Worm (Caenorhabditis elegans): ENCODE measurements around the gene C01G10.7.

Gene C01G10.7

DNA sequence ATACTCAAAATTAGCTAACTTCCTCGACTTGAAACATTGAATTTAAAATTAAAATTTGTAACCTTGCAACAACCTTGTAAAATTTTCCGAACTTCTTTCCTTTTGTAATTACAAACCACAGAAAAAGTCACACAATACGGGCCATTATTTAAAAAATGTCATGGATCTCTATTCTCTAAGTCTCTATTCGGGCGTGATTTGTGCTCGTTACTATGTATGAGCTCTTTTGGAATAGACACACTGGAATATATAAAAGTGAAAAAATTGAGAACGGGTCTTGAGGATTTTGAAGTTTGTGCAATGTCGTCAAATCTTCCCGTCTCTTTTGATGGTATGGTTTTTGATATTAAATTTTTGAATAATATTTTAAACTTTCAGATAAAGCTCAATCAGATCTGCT, 42.4 kb downstream of the C01G10.7 start, which contains the start of gene srr-7:
srr-7 (plus strand) TSS at position 301 of the 400 bp plus-strand sequence.
- TF ChIP-seq zag-1 (tag; optimal IDR thresholded peaks at IDR 0.05) = no peak
- no peak for TF ChIP-seq aly-2 (tag; optimal IDR thresholded peaks at IDR 0.05)
- no peak for TF ChIP-seq nhr-25 (tag; optimal IDR thresholded peaks at IDR 0.05)
- TF ChIP-seq ztf-1 (GFP tag; conservative IDR thresholded peaks at IDR 0.05) = no peak
- TF ChIP-seq ZK546.5 (tag; optimal IDR thresholded peaks at IDR 0.05) = no peak
- no peak for TF ChIP-seq alr-1 (tag; optimal IDR thresholded peaks at IDR 0.05)

DNA sequence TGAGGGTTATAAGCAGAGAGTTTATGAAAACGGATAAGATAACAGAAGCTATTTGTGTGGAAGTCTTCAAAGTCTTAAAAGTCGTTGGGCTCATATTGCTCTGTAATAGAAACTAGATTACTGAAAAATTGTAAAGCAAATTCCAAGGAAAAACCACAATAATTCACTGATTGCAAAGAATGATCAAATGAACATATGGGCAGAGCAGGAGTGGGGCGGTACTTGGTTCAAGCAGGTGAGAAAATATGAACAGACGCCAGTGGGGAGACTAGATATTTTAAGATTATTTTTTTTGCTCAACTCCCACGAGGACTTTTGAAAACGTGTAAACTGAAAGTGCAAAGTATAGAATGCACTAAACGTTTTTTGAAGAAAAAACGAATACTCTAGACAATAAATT, 46.9 kb downstream of the C01G10.7 start, which contains the start of gene str-171:
str-171 (minus strand) TSS at position 101 of the 400 bp plus-strand sequence.
- TF ChIP-seq R02D3.7 (tag; optimal IDR thresholded peaks at IDR 0.05) (no peak), aly-2 (tag; optimal IDR thresholded peaks at IDR 0.05) (no peak), dmd-4 (tag; optimal IDR thresholded peaks at IDR 0.05) (no peak), snpc-4 (tag; optimal IDR thresholded peaks at IDR 0.05) (no peak), alr-1 (tag; optimal IDR thresholded peaks at IDR 0.05) (no peak), nhr-21 (tag; optimal IDR thresholded peaks at IDR 0.05) (no peak), nhr-237 (tag; optimal IDR thresholded peaks at IDR 0.05) (no peak), elt-3 (tag; optimal IDR thresholded peaks at IDR 0.05) (no peak), C34F6.9 (tag; optimal IDR thresholded peaks at IDR 0.05) (no peak), peb-1 (tag; optimal IDR thresholded peaks at IDR 0.05) (no peak)

DNA sequence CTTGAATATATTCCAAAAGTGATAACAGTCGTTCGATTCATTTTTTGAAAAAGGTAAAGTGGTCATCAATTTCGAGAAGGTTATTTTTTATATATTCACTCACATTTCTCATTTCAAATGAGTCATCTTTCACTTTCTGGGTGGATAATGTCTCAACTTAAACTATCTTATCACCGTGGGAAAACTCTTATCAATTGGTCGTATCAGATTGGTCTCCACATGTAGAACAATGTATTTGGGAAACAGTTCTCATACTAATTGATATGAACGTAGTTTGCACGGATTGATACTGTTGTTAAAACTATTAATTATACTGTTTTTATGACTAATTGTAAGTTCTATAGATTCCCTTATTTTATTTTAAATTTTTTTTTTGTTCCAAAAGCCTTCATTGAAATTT, 48.3 kb downstream of the C01G10.7 start:
- TF ChIP-seq blmp-1 (tag; optimal IDR thresholded peaks at IDR 0.05; ENCODE audit: insufficient read depth) (no peak), ZK546.5 (tag; optimal IDR thresholded peaks at IDR 0.05) (no peak), nhr-77 (tag; optimal IDR thresholded peaks at IDR 0.05) (no peak), elt-3 (tag; optimal IDR thresholded peaks at IDR 0.05) (no peak), fos-1 (tag; optimal IDR thresholded peaks at IDR 0.05) (peak; percentile 85), ztf-1 (GFP tag; conservative IDR thresholded peaks at IDR 0.05) (no peak), R02D3.7 (tag; optimal IDR thresholded peaks at IDR 0.05) (no peak)
